Fruit fly (Drosophila melanogaster): ENCODE measurements around the gene MagR.
A peak's percentile ranks its signal among the peaks of the same experiment; 100 is the strongest.

Gene MagR

DNA sequence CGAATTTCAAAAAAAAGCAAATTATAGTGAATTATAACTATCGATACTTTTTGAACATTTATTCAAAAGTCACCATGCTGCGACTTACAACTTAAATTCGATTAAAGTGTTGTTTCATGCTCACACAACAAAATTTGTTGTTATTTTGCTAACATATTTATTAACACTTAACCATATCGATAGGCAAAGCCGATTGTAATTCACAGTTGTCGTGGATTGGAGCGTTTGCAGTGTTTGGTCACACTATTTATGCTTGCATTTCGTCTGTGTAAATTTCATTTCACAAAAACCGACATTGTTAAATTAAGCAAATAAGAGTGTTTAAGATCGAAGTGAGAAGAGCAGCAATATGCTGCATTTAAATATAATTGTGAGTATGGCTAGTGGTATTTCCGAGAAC lies 21.7 kb upstream of the MagR start, which contains the start of gene HUWE1 (continued):
- no peak for TF ChIP-seq CG8290 (GFP tag; optimal IDR thresholded peaks at IDR 0.05)
- TF ChIP-seq CG8290 (tag; optimal IDR thresholded peaks at IDR 0.05), result no peak
- peak; percentile 44 for TF ChIP-seq sna (GFP tag; IDR thresholded peaks at IDR 0.05; ENCODE audit: partially characterized antibody)
- TF ChIP-seq CkIIα-i1 (GFP tag; IDR thresholded peaks at IDR 0.05), result no peak
- peak; percentile 17 for TF ChIP-seq CG17912 (GFP tag; optimal IDR thresholded peaks at IDR 0.05)
- no peak for TF ChIP-seq Optix (GFP tag; IDR thresholded peaks at IDR 0.05)
- no peak for TF ChIP-seq danr (GFP tag; IDR thresholded peaks at IDR 0.05)
- no peak for TF ChIP-seq CG1602 (GFP tag; optimal IDR thresholded peaks at IDR 0.05)
- no peak for TF ChIP-seq Hey (tag; optimal IDR thresholded peaks at IDR 0.05)
- no peak for TF ChIP-seq stc (GFP tag; IDR thresholded peaks at IDR 0.05)
- TF ChIP-seq Opbp (GFP tag; IDR thresholded peaks at IDR 0.05; ENCODE audit: partially characterized antibody), result peak; percentile 81
- TF ChIP-seq fd64A (GFP tag; optimal IDR thresholded peaks at IDR 0.05), result no peak
- TF ChIP-seq salm (tag; optimal IDR thresholded peaks at IDR 0.05), result peak; percentile 2
- TF ChIP-seq Kr (GFP tag; optimal IDR thresholded peaks at IDR 0.05), result no peak
- TF ChIP-seq HmgD (GFP tag; optimal IDR thresholded peaks at IDR 0.05), result peak; percentile 43
- TF ChIP-seq CG43689 (GFP tag; IDR thresholded peaks at IDR 0.05), result no peak
- no peak for TF ChIP-seq CG15696 (tag; optimal IDR thresholded peaks at IDR 0.05)
- TF ChIP-seq crp (GFP tag; optimal IDR thresholded peaks at IDR 0.05), result peak in 1 of 2 experiments; percentile 29
- TF ChIP-seq phol (tag; optimal IDR thresholded peaks at IDR 0.05), result peak; percentile 58
- TF ChIP-seq gro (GFP tag; optimal IDR thresholded peaks at IDR 0.05), result peak; percentile 28
- TF ChIP-seq PHDP (tag; optimal IDR thresholded peaks at IDR 0.05), result no peak
- TF ChIP-seq CoRest (tag; optimal IDR thresholded peaks at IDR 0.05), result no peak
- TF ChIP-seq CG11085 (GFP tag; IDR thresholded peaks at IDR 0.05), result no peak
- TF ChIP-seq row (GFP tag; IDR thresholded peaks at IDR 0.05), result peak; percentile 71
- TF ChIP-seq tin (GFP tag; optimal IDR thresholded peaks at IDR 0.05), result no peak
- TF ChIP-seq twi (tag; optimal IDR thresholded peaks at IDR 0.05), result no peak
- no peak for TF ChIP-seq bowl (GFP tag; IDR thresholded peaks at IDR 0.05)
- TF ChIP-seq CG4617 (GFP tag; optimal IDR thresholded peaks at IDR 0.05; ENCODE audit: borderline replicate concordance), result peak; percentile 62
- TF ChIP-seq unpg (GFP tag; optimal IDR thresholded peaks at IDR 0.05), result no peak
- no peak for TF ChIP-seq Fer3 (tag; optimal IDR thresholded peaks at IDR 0.05)
- TF ChIP-seq p53 (GFP tag; optimal IDR thresholded peaks at IDR 0.05), result no peak
- TF ChIP-seq CG7963 (GFP tag; IDR thresholded peaks at IDR 0.05; ENCODE audit: partially characterized antibody), result peak; percentile 79
- TF ChIP-seq CG12236 (GFP tag; optimal IDR thresholded peaks at IDR 0.05), result no peak
- TF ChIP-seq h (optimal IDR thresholded peaks at IDR 0.05), result no peak
- no peak for TF ChIP-seq CG8089 (GFP tag; optimal IDR thresholded peaks at IDR 0.05)
- TF ChIP-seq CG3065 (GFP tag; optimal IDR thresholded peaks at IDR 0.05), result no peak
- TF ChIP-seq MBD-R2 (GFP tag; IDR thresholded peaks at IDR 0.05), result peak; percentile 56
- TF ChIP-seq Hand (GFP tag; optimal IDR thresholded peaks at IDR 0.05), result no peak
- no peak for TF ChIP-seq her (GFP tag; optimal IDR thresholded peaks at IDR 0.05)
- peak; percentile 67; the same call in 2 of the 3 replicates for TF ChIP-seq hb (GFP tag; IDR thresholded peaks at IDR 0.05; ENCODE audit: partially characterized antibody)
- TF ChIP-seq CG4328 (GFP tag; optimal IDR thresholded peaks at IDR 0.05), result no peak
- TF ChIP-seq Oaz (GFP tag; IDR thresholded peaks at IDR 0.05), result no peak
- no peak for TF ChIP-seq Hr39 (optimal IDR thresholded peaks at IDR 0.05)
- TF ChIP-seq vnd (GFP tag; IDR thresholded peaks at IDR 0.05; ENCODE audit: partially characterized antibody), result peak; percentile 67
- no peak for TF ChIP-seq MTF-1 (GFP tag; optimal IDR thresholded peaks at IDR 0.05; ENCODE audit: borderline replicate concordance)
- TF ChIP-seq CG16815 (GFP tag; optimal IDR thresholded peaks at IDR 0.05), result no peak
- TF ChIP-seq CG18619 (GFP tag; optimal IDR thresholded peaks at IDR 0.05), result no peak
- TF ChIP-seq mam (GFP tag; optimal IDR thresholded peaks at IDR 0.05), result peak; percentile 30
- peak; percentile 32; the same call in 1 of the 3 replicates for TF ChIP-seq Dbx (GFP tag; IDR thresholded peaks at IDR 0.05)
- peak; percentile 72 for TF ChIP-seq E2f2 (GFP tag; IDR thresholded peaks at IDR 0.05)
- TF ChIP-seq Doc3 (GFP tag; IDR thresholded peaks at IDR 0.05; ENCODE audit: partially characterized antibody), result peak; percentile 71
- no peak for TF ChIP-seq CG18764 (GFP tag; optimal IDR thresholded peaks at IDR 0.05)

All from whole organism, embryonic.